Worm (Caenorhabditis elegans) whole organism, L3 larva: ENCODE measurements around the gene K04D7.6.
A peak's percentile ranks its signal among the peaks of the same experiment; 100 is the strongest.

ENCODE experiments used
- R02D3.7 ChIP-seq: fragments of 150-350 bp; optimal IDR thresholded peaks from 2 replicates; lab custom pipeline; 2014; ENCODE audit warnings: missing biosample characterization, missing genetic modification characterization
- ZK546.5 ChIP-seq: sonication (generic microtip); optimal IDR thresholded peaks from 2 replicates; lab custom pipeline; 2017; ENCODE audit warnings: missing biosample characterization, missing genetic modification characterization
- aly-2 ChIP-seq: fragments of 150-350 bp; optimal IDR thresholded peaks from 2 replicates; lab custom pipeline; 2014; ENCODE audit warnings: missing biosample characterization, missing genetic modification characterization
- ama-1 ChIP-seq: fragments of 150-350 bp; optimal IDR thresholded peaks from 2 replicates; lab custom pipeline; 2018
- ceh-16 ChIP-seq: sonication (generic microtip); optimal IDR thresholded peaks from 2 replicates; lab custom pipeline; 2017; ENCODE audit warnings: missing biosample characterization, missing genetic modification characterization
- ceh-28 ChIP-seq: fragments of 150-350 bp; optimal IDR thresholded peaks from 2 replicates; lab custom pipeline; 2014; ENCODE audit warnings: missing biosample characterization, missing genetic modification reagents, missing genetic modification characterization
- ceh-82 ChIP-seq: fragments of 150-350 bp; optimal IDR thresholded peaks from 2 replicates; lab custom pipeline; 2014; ENCODE audit warnings: missing biosample characterization, missing genetic modification characterization
- ceh-9 ChIP-seq: sonication (generic microtip); optimal IDR thresholded peaks from 2 replicates; lab custom pipeline; 2018; ENCODE audit warnings: missing biosample characterization, missing genetic modification characterization
- daf-12 ChIP-seq: fragments of 150-350 bp; optimal IDR thresholded peaks from 2 replicates; lab custom pipeline; 2014; ENCODE audit warnings: missing biosample characterization, missing genetic modification reagents, missing genetic modification characterization
- egl-27 ChIP-seq: sonication (generic microtip); optimal IDR thresholded peaks from 4 replicates; lab custom pipeline; 2017; ENCODE audit warnings: missing biosample characterization, missing genetic modification reagents, missing genetic modification characterization
- elt-1 ChIP-seq: fragments of 150-350 bp; optimal IDR thresholded peaks from 2 replicates; lab custom pipeline; 2014; ENCODE audit warnings: missing biosample characterization, missing genetic modification characterization
- elt-2 ChIP-seq: sonication (generic microtip); optimal IDR thresholded peaks from 2 replicates; lab custom pipeline; 2016; ENCODE audit warnings: missing genetic modification reagents, mild to moderate bottlenecking, missing genetic modification characterization, missing compliant biosample characterization
- elt-3 ChIP-seq, 3 experiments: fragments of 150-350 bp in 1 of 3; sonication (generic microtip) in 2 of 3; optimal IDR thresholded peaks; 2 replicates in 2 of 3; 4 replicates in 1 of 3; lab custom pipeline; 2014 to 2017; ENCODE audit warnings: missing biosample characterization in 3 of 3, missing genetic modification characterization in 3 of 3
- fkh-10 ChIP-seq: sonication (generic microtip); optimal IDR thresholded peaks from 2 replicates; lab custom pipeline; 2017; ENCODE audit warnings: missing biosample characterization, missing genetic modification reagents, missing genetic modification characterization
- fkh-2 ChIP-seq: fragments of 150-350 bp; optimal IDR thresholded peaks from 2 replicates; lab custom pipeline; 2014; ENCODE audit warnings: missing biosample characterization, missing genetic modification reagents, missing genetic modification characterization
- fos-1 ChIP-seq: fragments of 150-350 bp; optimal IDR thresholded peaks from 2 replicates; lab custom pipeline; 2014; ENCODE audit warnings: missing biosample characterization, missing genetic modification characterization
- jun-1 ChIP-seq: fragments of 150-350 bp; optimal IDR thresholded peaks from 2 replicates; lab custom pipeline; 2014; ENCODE audit warnings: missing biosample characterization, missing genetic modification reagents, missing genetic modification characterization
- lin-15B ChIP-seq: fragments of 150-350 bp; optimal IDR thresholded peaks from 2 replicates; lab custom pipeline; 2014; ENCODE audit warnings: missing biosample characterization, missing genetic modification characterization
- lin-39 ChIP-seq: fragments of 150-350 bp; optimal IDR thresholded peaks from 2 replicates; lab custom pipeline; 2018; ENCODE audit warnings: missing biosample characterization, missing genetic modification reagents, missing genetic modification characterization
- lsy-12 ChIP-seq: sonication (generic microtip); optimal IDR thresholded peaks from 2 replicates; lab custom pipeline; 2016; ENCODE audit warnings: mild to moderate bottlenecking, missing genetic modification characterization, missing compliant biosample characterization
- mml-1 ChIP-seq: fragments of 150-350 bp; sonication (generic microtip); optimal IDR thresholded peaks from 3 replicates; lab custom pipeline; 2014; ENCODE audit warnings: missing biosample characterization, missing genetic modification characterization
- nfya-1 ChIP-seq: sonication (generic microtip); optimal IDR thresholded peaks from 2 replicates; lab custom pipeline; 2017; ENCODE audit warnings: missing genetic modification characterization, mild to moderate bottlenecking, missing compliant biosample characterization, antibody characterized with exemption, moderate library complexity; ENCODE audit not compliant: insufficient read depth
- nhr-11 ChIP-seq: fragments of 150-350 bp; optimal IDR thresholded peaks from 2 replicates; lab custom pipeline; 2014; ENCODE audit warnings: missing biosample characterization, missing genetic modification characterization
- nhr-12 ChIP-seq: fragments of 150-350 bp; optimal IDR thresholded peaks from 2 replicates; lab custom pipeline; 2014; ENCODE audit warnings: missing biosample characterization, missing genetic modification characterization
- nhr-23 ChIP-seq: fragments of 150-350 bp; optimal IDR thresholded peaks from 2 replicates; lab custom pipeline; 2014; ENCODE audit warnings: missing biosample characterization, missing genetic modification reagents, missing genetic modification characterization
- nhr-237 ChIP-seq: fragments of 150-350 bp; optimal IDR thresholded peaks from 2 replicates; lab custom pipeline; 2014; ENCODE audit warnings: missing biosample characterization, missing genetic modification characterization
- nhr-25 ChIP-seq: sonication (generic microtip); optimal IDR thresholded peaks from 2 replicates; lab custom pipeline; 2017; ENCODE audit warnings: missing biosample characterization, missing genetic modification characterization
- nhr-28 ChIP-seq: fragments of 150-350 bp; optimal IDR thresholded peaks from 2 replicates; lab custom pipeline; 2014; ENCODE audit warnings: missing biosample characterization, missing genetic modification characterization
- nhr-43 ChIP-seq: sonication (generic microtip); optimal IDR thresholded peaks from 2 replicates; lab custom pipeline; 2016; ENCODE audit warnings: mild to moderate bottlenecking, missing genetic modification characterization, missing compliant biosample characterization; ENCODE audit not compliant: poor library complexity, severe bottlenecking
- nhr-67 ChIP-seq: fragments of 150-350 bp; optimal IDR thresholded peaks from 2 replicates; lab custom pipeline; 2014; ENCODE audit warnings: missing biosample characterization, missing genetic modification characterization
- nhr-77 ChIP-seq: fragments of 150-350 bp; optimal IDR thresholded peaks from 2 replicates; lab custom pipeline; 2014; ENCODE audit warnings: missing biosample characterization, missing genetic modification characterization
- pha-4 ChIP-seq: fragments of 150-350 bp; optimal IDR thresholded peaks from 2 replicates; lab custom pipeline; 2014; ENCODE audit warnings: missing biosample characterization, missing genetic modification reagents, missing genetic modification characterization
- pqm-1 ChIP-seq: fragments of 150-350 bp; optimal IDR thresholded peaks from 2 replicates; lab custom pipeline; 2017; ENCODE audit warnings: missing biosample characterization, missing genetic modification characterization, inconsistent platforms
- sea-2 ChIP-seq: fragments of 150-350 bp; sonication (generic microtip); optimal IDR thresholded peaks from 4 replicates; lab custom pipeline; 2014; ENCODE audit warnings: missing biosample characterization, missing genetic modification reagents, missing genetic modification characterization
- skn-1 ChIP-seq: fragments of 150-350 bp; optimal IDR thresholded peaks from 2 replicates; lab custom pipeline; 2014; ENCODE audit warnings: missing biosample characterization, missing genetic modification characterization
- tbx-2 ChIP-seq: sonication (generic microtip); optimal IDR thresholded peaks from 2 replicates; lab custom pipeline; 2016; ENCODE audit warnings: mild to moderate bottlenecking, missing genetic modification characterization, missing compliant biosample characterization
- unc-39 ChIP-seq: sonication (generic microtip); optimal IDR thresholded peaks from 4 replicates; lab custom pipeline; 2017; ENCODE audit warnings: missing biosample characterization, missing genetic modification characterization
- ztf-11 ChIP-seq: fragments of 150-350 bp; optimal IDR thresholded peaks from 2 replicates; lab custom pipeline; 2014; ENCODE audit warnings: missing biosample characterization, missing genetic modification characterization
- ztf-4 ChIP-seq: fragments of 150-350 bp; optimal IDR thresholded peaks from 2 replicates; lab custom pipeline; 2014; ENCODE audit warnings: missing biosample characterization, missing genetic modification characterization

K04D7.6 gene

ce11 chrIV:10245666-10246210 is 39.7 kb upstream of the K04D7.6 start, which contains the start of gene F01G10.10:
Gene F01G10.10, plus strand, starts transcription at chrIV:10246160.
- TF ChIP-seq pqm-1 (tag; lab: Kevin White, UChicago): no peak
- peak; percentile 62 for TF ChIP-seq nhr-25 (tag; lab: Kevin White, UChicago)
- no peak for TF ChIP-seq mml-1 (tag; lab: Kevin White, UChicago)
- TF ChIP-seq ama-1: peak; percentile 87
- TF ChIP-seq ceh-9: no peak
- peak; percentile 34 for TF ChIP-seq nhr-43 (tag; lab: Kevin White, UChicago)
- no peak for TF ChIP-seq fos-1 (tag; lab: Kevin White, UChicago)
- TF ChIP-seq elt-3 (tag; optimal IDR thresholded peaks at IDR 0.05; lab: Kevin White, UChicago): no peak
- TF ChIP-seq elt-2 (tag; lab: Kevin White, UChicago): peak; percentile 41
- TF ChIP-seq ZK546.5 (tag; lab: Kevin White, UChicago): no peak
- peak; percentile 30 for TF ChIP-seq nhr-23 (tag; lab: Kevin White, UChicago)

ce11 chrIV:10243276-10243675 is 37.2 kb upstream of the K04D7.6 start, which contains the start of gene tkt-1:
Gene tkt-1, plus strand, starts transcription at chrIV:10243612.
- no peak for TF ChIP-seq nhr-67
- peak in 1 of 3 experiments; percentile 85 for TF ChIP-seq elt-3 (tag; optimal IDR thresholded peaks at IDR 0.05; lab: Kevin White, UChicago)
- no peak for TF ChIP-seq unc-39 (tag; lab: Kevin White, UChicago)
- no peak for TF ChIP-seq ztf-4 (tag; lab: Kevin White, UChicago)
- TF ChIP-seq pqm-1 (tag; lab: Kevin White, UChicago): peak; percentile 88
- no peak for TF ChIP-seq fkh-10 (GFP tag; lab: Kevin White, UChicago)
- no peak for TF ChIP-seq daf-12 (tag; lab: Kevin White, UChicago)
- no peak for TF ChIP-seq tbx-2
- TF ChIP-seq lin-15B: no peak
- no peak for TF ChIP-seq ceh-28 (tag; lab: Kevin White, UChicago)
- TF ChIP-seq fos-1 (tag; lab: Kevin White, UChicago): no peak
- TF ChIP-seq jun-1 (tag; lab: Kevin White, UChicago): peak; percentile 55
- no peak for TF ChIP-seq elt-1 (tag; lab: Kevin White, UChicago)
- TF ChIP-seq ceh-16: no peak
- TF ChIP-seq skn-1 (tag; lab: Kevin White, UChicago): no peak
- TF ChIP-seq lsy-12 (tag; lab: Kevin White, UChicago): no peak
- TF ChIP-seq nhr-28: no peak
- no peak for TF ChIP-seq lin-39
- peak; percentile 92 for TF ChIP-seq elt-2 (tag; lab: Kevin White, UChicago)
- peak; percentile 19 for TF ChIP-seq pha-4 (tag; lab: Kevin White, UChicago)
- no peak for TF ChIP-seq R02D3.7 (tag; lab: Kevin White, UChicago)
- no peak for TF ChIP-seq egl-27 (tag; lab: Kevin White, UChicago)
- TF ChIP-seq fkh-2 (tag; lab: Kevin White, UChicago): no peak
- TF ChIP-seq nhr-77 (tag; lab: Kevin White, UChicago): no peak
- TF ChIP-seq nhr-12: no peak

- TF ChIP-seq ztf-4 (tag; lab: Kevin White, UChicago) (no peak), nhr-11 (no peak), ama-1 (no peak), nhr-28 (no peak), ZK546.5 (tag; lab: Kevin White, UChicago) (no peak), nhr-67 (no peak), pha-4 (tag; lab: Kevin White, UChicago) (peak; percentile 65), mml-1 (tag; lab: Kevin White, UChicago) (no peak), nhr-25 (tag; lab: Kevin White, UChicago) (peak; percentile 41), nfya-1 (tag; lab: Kevin White, UChicago) (peak; percentile 12), nhr-23 (tag; lab: Kevin White, UChicago) (peak; percentile 8), lin-15B (peak; percentile 38), nhr-77 (tag; lab: Kevin White, UChicago) (no peak), ztf-11 (tag; lab: Kevin White, UChicago) (no peak), nhr-12 (no peak), lin-39 (peak; percentile 4)
These were observed 36.5 kb upstream of the K04D7.6 start for ce11 chrIV:10242458-10243123.

ce11 chrIV:10241659-10242058 is 35.6 kb upstream of the K04D7.6 start, which contains the start of gene lipl-7:
Gene lipl-7, minus strand, starts transcription at chrIV:10241823.
- TF ChIP-seq ceh-16 (no peak), ceh-28 (tag; lab: Kevin White, UChicago) (no peak), unc-39 (tag; lab: Kevin White, UChicago) (no peak), nhr-43 (tag; lab: Kevin White, UChicago) (no peak), nhr-11 (no peak), pha-4 (tag; lab: Kevin White, UChicago) (no peak), ztf-4 (tag; lab: Kevin White, UChicago) (no peak), nhr-237 (tag; lab: Kevin White, UChicago) (no peak), elt-3 (tag; optimal IDR thresholded peaks at IDR 0.05; lab: Kevin White, UChicago) (no peak), ZK546.5 (tag; lab: Kevin White, UChicago) (no peak), mml-1 (tag; lab: Kevin White, UChicago) (no peak), ceh-82 (tag; lab: Kevin White, UChicago) (no peak), lin-15B (no peak), tbx-2 (no peak), nhr-23 (tag; lab: Kevin White, UChicago) (no peak), daf-12 (tag; lab: Kevin White, UChicago) (no peak), sea-2 (GFP tag; lab: Kevin White, UChicago) (no peak), aly-2 (tag; lab: Kevin White, UChicago) (no peak), nhr-12 (no peak)
